Fruit fly (Drosophila melanogaster): ENCODE data around the gene CG34174.

Gene CG34174

dm6 chr2L:2227316-2227715 is 13.2 kb downstream of the CG34174 start (continued):
- TF ChIP-seq Rel (GFP tag; optimal IDR thresholded peaks at IDR 0.05), result no peak
- TF ChIP-seq Rel (tag; optimal IDR thresholded peaks at IDR 0.05), result no peak
- no peak for TF ChIP-seq woc (GFP tag; optimal IDR thresholded peaks at IDR 0.05)
- no peak for TF ChIP-seq GATAd (GFP tag; optimal IDR thresholded peaks at IDR 0.05)
- TF ChIP-seq Hr83 (GFP tag; optimal IDR thresholded peaks at IDR 0.05; ENCODE audit: poor library complexity, severe bottlenecking), result peak; percentile 10
- peak in 1 of 2 experiments; percentile 72 for TF ChIP-seq foxo (GFP tag; optimal IDR thresholded peaks at IDR 0.05)
- TF ChIP-seq Dfd (GFP tag; optimal IDR thresholded peaks at IDR 0.05), result no peak

- no peak for TF ChIP-seq Hnf4 (GFP tag; optimal IDR thresholded peaks at IDR 0.05)
- TF ChIP-seq dsf (GFP tag; optimal IDR thresholded peaks at IDR 0.05; ENCODE audit: borderline replicate concordance), result no peak
- TF ChIP-seq Abd-B (GFP tag; optimal IDR thresholded peaks at IDR 0.05), result no peak
- TF ChIP-seq Rel (GFP tag; optimal IDR thresholded peaks at IDR 0.05), result no peak
- peak; percentile 16 for TF ChIP-seq Rel (tag; optimal IDR thresholded peaks at IDR 0.05)
- no peak for TF ChIP-seq tai (GFP tag; optimal IDR thresholded peaks at IDR 0.05)
- no peak for TF ChIP-seq Vsx2 (GFP tag; optimal IDR thresholded peaks at IDR 0.05; ENCODE audit: partially characterized antibody)
- no peak for TF ChIP-seq HLH106 (tag; optimal IDR thresholded peaks at IDR 0.05)
- no peak for TF ChIP-seq OdsH (GFP tag; optimal IDR thresholded peaks at IDR 0.05)
- TF ChIP-seq Hr83 (GFP tag; optimal IDR thresholded peaks at IDR 0.05; ENCODE audit: poor library complexity, severe bottlenecking), result peak; percentile 7
- no peak for TF ChIP-seq pan (optimal IDR thresholded peaks at IDR 0.05)
- no peak for TF ChIP-seq lola (GFP tag; optimal IDR thresholded peaks at IDR 0.05)
- no peak for TF ChIP-seq ey (GFP tag; optimal IDR thresholded peaks at IDR 0.05)
- no peak for TF ChIP-seq Hr78 (GFP tag; optimal IDR thresholded peaks at IDR 0.05)
- no peak for TF ChIP-seq Dfd (GFP tag; optimal IDR thresholded peaks at IDR 0.05)
- TF ChIP-seq jim (GFP tag; optimal IDR thresholded peaks at IDR 0.05), result no peak
- no peak for TF ChIP-seq dmrt93B (GFP tag; optimal IDR thresholded peaks at IDR 0.05)
- no peak for TF ChIP-seq fru (GFP tag; optimal IDR thresholded peaks at IDR 0.05)
- TF ChIP-seq CG9705 (GFP tag; optimal IDR thresholded peaks at IDR 0.05), result no peak
- TF ChIP-seq brk (GFP tag; optimal IDR thresholded peaks at IDR 0.05), result no peak
- no peak for TF ChIP-seq Jra (GFP tag; optimal IDR thresholded peaks at IDR 0.05)
- no peak for TF ChIP-seq Dif (GFP tag; optimal IDR thresholded peaks at IDR 0.05; ENCODE audit: partially characterized antibody)
- peak; percentile 42 for TF ChIP-seq h (GFP tag; optimal IDR thresholded peaks at IDR 0.05)
- no peak for TF ChIP-seq foxo (GFP tag; optimal IDR thresholded peaks at IDR 0.05)
- no peak for TF ChIP-seq sv (GFP tag; optimal IDR thresholded peaks at IDR 0.05)
- TF ChIP-seq br (GFP tag; optimal IDR thresholded peaks at IDR 0.05), result no peak
- TF ChIP-seq N (GFP tag; optimal IDR thresholded peaks at IDR 0.05), result no peak
- TF ChIP-seq psq (GFP tag; optimal IDR thresholded peaks at IDR 0.05), result peak; percentile 52
- TF ChIP-seq CrebA (GFP tag; optimal IDR thresholded peaks at IDR 0.05; ENCODE audit: borderline replicate concordance), result no peak
- TF ChIP-seq woc (GFP tag; optimal IDR thresholded peaks at IDR 0.05), result no peak
These were observed 14.2 kb downstream of the CG34174 start for dm6 chr2L:2228179-2228849.

DNA sequence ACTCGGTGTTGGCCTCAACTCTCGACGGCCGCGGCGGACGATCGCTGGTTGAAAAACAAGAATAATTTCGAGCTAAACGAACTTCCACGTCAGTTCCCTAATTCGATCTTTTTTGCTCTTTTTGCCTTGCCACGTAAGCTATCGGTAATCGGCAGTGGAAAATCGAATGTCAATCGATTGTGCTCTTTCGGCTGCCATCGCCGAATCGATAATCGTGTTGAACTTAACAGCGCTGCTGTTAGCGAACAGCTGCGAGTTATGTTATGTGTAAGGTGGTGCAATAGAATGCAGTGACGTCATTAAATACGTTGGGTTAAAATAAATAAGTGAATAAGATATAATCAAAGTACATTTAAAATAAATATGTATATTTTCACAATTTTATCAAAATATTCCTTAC is 22.7 kb downstream of the CG34174 start, which contains the start of gene Sec24CD:
Gene Sec24CD (minus strand): TSS at position 123 of the 400 bp plus-strand sequence.
- TF ChIP-seq dmrt93B (GFP tag; optimal IDR thresholded peaks at IDR 0.05), result no peak
- TF ChIP-seq OdsH (GFP tag; optimal IDR thresholded peaks at IDR 0.05), result peak; percentile 24
- TF ChIP-seq h (GFP tag; optimal IDR thresholded peaks at IDR 0.05), result peak; percentile 13
- TF ChIP-seq usp (GFP tag; optimal IDR thresholded peaks at IDR 0.05), result no peak
- TF ChIP-seq pan (optimal IDR thresholded peaks at IDR 0.05), result no peak
- no peak for TF ChIP-seq fru (GFP tag; optimal IDR thresholded peaks at IDR 0.05)
- TF ChIP-seq CG9705 (GFP tag; optimal IDR thresholded peaks at IDR 0.05), result no peak
- peak; percentile 86 for TF ChIP-seq woc (GFP tag; optimal IDR thresholded peaks at IDR 0.05)
- TF ChIP-seq CrebA (GFP tag; optimal IDR thresholded peaks at IDR 0.05; ENCODE audit: borderline replicate concordance), result peak; percentile 94

dm6 chr2L:2238151-2238550 is 24.1 kb downstream of the CG34174 start, which contains the start of gene Tengl3:
Gene Tengl3, minus strand, starts transcription at chr2L:2238251.
- no peak for TF ChIP-seq h (GFP tag; optimal IDR thresholded peaks at IDR 0.05)
- TF ChIP-seq Dif (GFP tag; optimal IDR thresholded peaks at IDR 0.05; ENCODE audit: partially characterized antibody), result no peak
- no peak for TF ChIP-seq OdsH (GFP tag; optimal IDR thresholded peaks at IDR 0.05)
- no peak for TF ChIP-seq CrebA (GFP tag; optimal IDR thresholded peaks at IDR 0.05; ENCODE audit: borderline replicate concordance)
- TF ChIP-seq Mio (GFP tag; optimal IDR thresholded peaks at IDR 0.05), result no peak
- no peak for TF ChIP-seq tai (GFP tag; optimal IDR thresholded peaks at IDR 0.05)
- TF ChIP-seq usp (GFP tag; optimal IDR thresholded peaks at IDR 0.05), result no peak
- no peak for TF ChIP-seq dmrt93B (GFP tag; optimal IDR thresholded peaks at IDR 0.05)
- TF ChIP-seq Hr83 (GFP tag; optimal IDR thresholded peaks at IDR 0.05; ENCODE audit: poor library complexity, severe bottlenecking), result no peak
- no peak for TF ChIP-seq ey (GFP tag; optimal IDR thresholded peaks at IDR 0.05)
- TF ChIP-seq Rel (GFP tag; optimal IDR thresholded peaks at IDR 0.05), result no peak
- TF ChIP-seq Rel (tag; optimal IDR thresholded peaks at IDR 0.05), result no peak
- TF ChIP-seq sage (GFP tag; optimal IDR thresholded peaks at IDR 0.05), result no peak
- TF ChIP-seq pan (optimal IDR thresholded peaks at IDR 0.05), result no peak
- no peak for TF ChIP-seq woc (GFP tag; optimal IDR thresholded peaks at IDR 0.05)
- TF ChIP-seq lola (GFP tag; optimal IDR thresholded peaks at IDR 0.05), result no peak
- TF ChIP-seq brk (GFP tag; optimal IDR thresholded peaks at IDR 0.05), result no peak
- TF ChIP-seq rgr (GFP tag; optimal IDR thresholded peaks at IDR 0.05), result no peak
